Fruit fly (Drosophila melanogaster) whole organism, embryonic: Measurements from ENCODE around the gene CG10226.

Experiments used
- Bgb ChIP-seq: fragments of 200-800 bp; sonication (Bioruptor generic); IDR thresholded peaks from 2 replicates; pipeline ENCODE4 v1.3.6; 2022; ENCODE audit warnings: missing biosample characterization, missing genetic modification characterization; ENCODE audit not compliant: partially characterized antibody
- CG11093 ChIP-seq: fragments of 200-800 bp; sonication (Bioruptor generic); IDR thresholded peaks from 3 replicates; pipeline ENCODE4 v1.3.6; 2022; ENCODE audit warnings: missing biosample characterization, missing genetic modification characterization
- CG30020 ChIP-seq: fragments of 200-800 bp; optimal IDR thresholded peaks from 2 replicates; lab custom pipeline; 2019; ENCODE audit warnings: missing biosample characterization, mild to moderate bottlenecking, missing genetic modification characterization, moderate library complexity
- CG31388 ChIP-seq: fragments of 200-800 bp; sonication (Bioruptor generic); optimal IDR thresholded peaks from 2 replicates; lab custom pipeline; 2016; ENCODE audit warnings: missing biosample characterization, missing genetic modification characterization
- CG33213 ChIP-seq: fragments of 200-800 bp; sonication (Bioruptor generic); optimal IDR thresholded peaks from 3 replicates; lab custom pipeline; 2016; ENCODE audit warnings: missing biosample characterization, missing genetic modification characterization
- CG34376 ChIP-seq: fragments of 200-800 bp; sonication (Bioruptor generic); optimal IDR thresholded peaks from 2 replicates; lab custom pipeline; 2018; ENCODE audit warnings: missing biosample characterization, mild to moderate bottlenecking, missing genetic modification characterization
- CG4328 ChIP-seq: fragments of 200-800 bp; sonication (Bioruptor generic); optimal IDR thresholded peaks from 3 replicates; lab custom pipeline; 2017; ENCODE audit warnings: missing biosample characterization, missing genetic modification reagents, missing genetic modification characterization
- CG4617 ChIP-seq: fragments of 200-800 bp; sonication (Bioruptor generic); optimal IDR thresholded peaks from 3 replicates; lab custom pipeline; 2016; ENCODE audit warnings: missing biosample characterization, missing genetic modification characterization, borderline replicate concordance
- CG4854 ChIP-seq: fragments of 200-800 bp; sonication (Bioruptor generic); optimal IDR thresholded peaks from 2 replicates; lab custom pipeline; 2016; ENCODE audit warnings: missing biosample characterization, missing genetic modification characterization, inconsistent platforms
- CG5180 ChIP-seq: fragments of 200-800 bp; sonication (Bioruptor generic); optimal IDR thresholded peaks from 3 replicates; lab custom pipeline; 2017; ENCODE audit warnings: missing biosample characterization, missing genetic modification characterization, mild to moderate bottlenecking, moderate library complexity, missing genetic modification reagents
- CG7928 ChIP-seq: fragments of 200-800 bp; sonication (Bioruptor generic); optimal IDR thresholded peaks from 2 replicates; lab custom pipeline; 2017; ENCODE audit warnings: missing biosample characterization, mild to moderate bottlenecking, missing genetic modification characterization
- CG7963 ChIP-seq: fragments of 200-800 bp; sonication (Bioruptor generic); IDR thresholded peaks from 3 replicates; pipeline ENCODE4 v1.3.6; 2022; ENCODE audit warnings: missing biosample characterization, missing genetic modification characterization; ENCODE audit not compliant: partially characterized antibody
- CG8478 ChIP-seq: fragments of >200 bp; optimal IDR thresholded peaks from 2 replicates; lab custom pipeline; 2018
- Dp ChIP-seq: fragments of 200-800 bp; sonication (Bioruptor generic); optimal IDR thresholded peaks from 2 replicates; lab custom pipeline; 2018; ENCODE audit warnings: missing biosample characterization, mild to moderate bottlenecking, missing genetic modification characterization, moderate library complexity
- Drgx ChIP-seq: fragments of 200-800 bp; sonication (Bioruptor generic); IDR thresholded peaks from 2 replicates; pipeline ENCODE4 v1.3.6; 2022; ENCODE audit warnings: missing biosample characterization, missing genetic modification characterization
- HLH4C ChIP-seq: fragments of 200-800 bp; sonication (Bioruptor generic); IDR thresholded peaks from 3 replicates; pipeline ENCODE4 v1.3.6; 2022; ENCODE audit warnings: missing biosample characterization, missing genetic modification characterization; ENCODE audit not compliant: partially characterized antibody
- Hey ChIP-seq: fragments of 200-800 bp; sonication (Bioruptor generic); optimal IDR thresholded peaks from 3 replicates; lab custom pipeline; 2018; ENCODE audit warnings: missing biosample characterization, mild to moderate bottlenecking, missing genetic modification characterization
- Opbp ChIP-seq: fragments of 200-800 bp; sonication (Bioruptor generic); IDR thresholded peaks from 3 replicates; pipeline ENCODE4 v1.3.6; 2022; ENCODE audit warnings: missing biosample characterization, missing genetic modification characterization; ENCODE audit not compliant: partially characterized antibody
- Pdp1 ChIP-seq, 2 experiments: fragments of 200-800 bp; sonication (Bioruptor generic); optimal IDR thresholded peaks; 3 replicates each; lab custom pipeline; 2016; ENCODE audit warnings: missing biosample characterization in 2 of 2, missing genetic modification characterization in 2 of 2, mild to moderate bottlenecking in 1 of 2, moderate library complexity in 1 of 2
- Six4 ChIP-seq: fragments of 200-800 bp; sonication (Bioruptor generic); optimal IDR thresholded peaks from 2 replicates; lab custom pipeline; 2016; ENCODE audit warnings: missing biosample characterization, missing genetic modification characterization
- Ssrp ChIP-seq: fragments of 200-800 bp; sonication (Bioruptor generic); optimal IDR thresholded peaks from 2 replicates; lab custom pipeline; 2018; ENCODE audit warnings: missing biosample characterization, mild to moderate bottlenecking, missing genetic modification characterization, moderate library complexity
- cad ChIP-seq: fragments of >200 bp; optimal IDR thresholded peaks from 2 replicates; lab custom pipeline; 2017; ENCODE audit warnings: missing biosample characterization, missing genetic modification characterization
- ci ChIP-seq: fragments of 200-800 bp; sonication (Bioruptor generic); IDR thresholded peaks from 3 replicates; pipeline ENCODE4 v1.3.6; 2022; ENCODE audit warnings: missing biosample characterization, missing genetic modification characterization
- cwo ChIP-seq: fragments of 200-800 bp; sonication (Bioruptor generic); optimal IDR thresholded peaks from 3 replicates; lab custom pipeline; 2017; ENCODE audit warnings: missing biosample characterization, missing genetic modification characterization, mild to moderate bottlenecking, moderate library complexity, missing genetic modification reagents
- her ChIP-seq: fragments of 200-800 bp; sonication (Bioruptor generic); optimal IDR thresholded peaks from 2 replicates; lab custom pipeline; 2016; ENCODE audit warnings: missing biosample characterization, missing genetic modification characterization
- ind ChIP-seq: fragments of 200-800 bp; sonication (Bioruptor generic); optimal IDR thresholded peaks from 3 replicates; lab custom pipeline; 2016; ENCODE audit warnings: missing biosample characterization, missing genetic modification characterization
- lov ChIP-seq, 2 experiments: fragments of 200-800 bp in 1 of 2; fragments of >200 bp in 1 of 2; sonication (Bioruptor generic) in 1 of 2; IDR thresholded peaks in 1 of 2; optimal IDR thresholded peaks in 1 of 2; 2 replicates in 1 of 2; 3 replicates in 1 of 2; pipeline versions ENCODE4 v1.3.6 to Lab custom; 2017 to 2022; ENCODE audit warnings: missing biosample characterization in 1 of 2, missing genetic modification characterization in 1 of 2
- pan ChIP-seq, 4 experiments: fragments of >200 bp in 3 of 4; fragments of 200-800 bp in 1 of 4; sonication (Bioruptor generic) in 1 of 4; optimal IDR thresholded peaks in 3 of 4; IDR thresholded peaks in 1 of 4; 2 replicates each; pipeline versions ENCODE4 v1.3.6 to Lab custom; 2017 to 2022; ENCODE audit warnings: missing biosample characterization in 2 of 4, missing genetic modification characterization in 2 of 4, mixed read lengths in 1 of 4
- phol ChIP-seq: fragments of 200-800 bp; sonication (Bioruptor generic); optimal IDR thresholded peaks from 3 replicates; lab custom pipeline; 2018; ENCODE audit warnings: missing biosample characterization, mild to moderate bottlenecking, missing genetic modification characterization, moderate library complexity
- psq ChIP-seq: fragments of 200-800 bp; sonication (Bioruptor generic); optimal IDR thresholded peaks from 2 replicates; lab custom pipeline; 2017; ENCODE audit warnings: missing biosample characterization, missing genetic modification characterization
- row ChIP-seq: fragments of 200-800 bp; sonication (Bioruptor generic); IDR thresholded peaks from 3 replicates; pipeline ENCODE4 v1.3.6; 2022; ENCODE audit warnings: missing biosample characterization, missing genetic modification characterization
- so ChIP-seq: fragments of 200-800 bp; sonication (Bioruptor generic); IDR thresholded peaks from 3 replicates; pipeline ENCODE4 v1.3.6; 2022; ENCODE audit warnings: missing biosample characterization, missing genetic modification characterization
- usp ChIP-seq: fragments of >200 bp; optimal IDR thresholded peaks from 2 replicates; lab custom pipeline; 2017; ENCODE audit warnings: missing biosample characterization, missing genetic modification characterization
- yki ChIP-seq: fragments of >200 bp; optimal IDR thresholded peaks from 3 replicates; lab custom pipeline; 2018

CG10226 gene

DNA sequence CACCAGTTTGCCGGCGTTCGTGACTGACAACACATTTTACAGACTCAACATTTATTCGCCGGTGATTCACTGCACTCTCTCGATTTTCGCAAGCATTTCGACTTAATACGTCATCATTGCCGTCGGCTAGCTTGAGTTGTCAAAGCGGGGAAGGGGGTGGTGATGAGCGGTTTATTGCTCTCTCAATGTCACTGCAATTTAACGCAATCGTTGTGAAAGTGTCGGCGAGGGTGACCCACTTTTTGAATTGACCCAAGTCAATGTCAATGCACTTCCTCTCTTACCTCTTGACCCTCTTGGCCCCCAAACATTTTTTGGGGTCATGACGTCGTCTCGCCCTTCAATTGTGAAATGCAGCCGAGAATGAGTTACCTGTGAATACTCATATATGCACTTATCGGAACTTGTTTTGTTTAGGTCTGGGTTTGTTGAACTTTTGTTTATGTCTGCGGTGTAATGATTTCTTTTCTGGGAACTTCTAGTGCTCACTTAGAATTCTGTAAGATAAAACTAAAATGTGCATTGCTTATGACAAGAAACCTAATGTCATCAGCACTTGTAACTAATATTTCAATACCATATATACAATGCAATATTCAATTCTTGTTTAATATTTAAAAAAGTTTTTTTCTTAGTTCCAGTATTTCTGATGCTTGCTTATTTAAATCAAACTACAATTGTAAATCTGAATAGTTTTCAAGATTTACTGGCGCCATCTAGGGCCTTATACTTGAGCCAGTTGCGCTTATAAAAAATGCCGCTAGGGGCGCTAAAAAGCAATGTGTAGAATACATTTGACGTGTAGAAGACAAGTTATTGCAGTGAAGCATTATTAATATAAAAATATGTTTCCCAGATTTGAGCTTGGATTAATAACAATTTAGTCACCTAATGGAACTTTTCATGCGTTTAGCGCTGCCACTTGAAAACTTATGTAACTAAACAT, 24.3 kb upstream of the CG10226 start (continued):
- TF ChIP-seq CG31388 (no peak), cwo (GFP tag; lab: Kevin White, UChicago) (no peak), CG4328 (GFP tag; lab: Kevin White, UChicago) (no peak), CG5180 (GFP tag; lab: Kevin White, UChicago) (no peak), Hey (tag; lab: Kevin White, UChicago) (no peak), Pdp1 (GFP tag; optimal IDR thresholded peaks at IDR 0.05; lab: Kevin White, UChicago) (peak; percentile 43 to 70), lov (optimal IDR thresholded peaks at IDR 0.05; lab: Kevin White, UChicago) (no peak), lov (GFP tag; IDR thresholded peaks at IDR 0.05; lab: Robert Waterston, UW) (no peak), CG7928 (GFP tag; lab: Kevin White, UChicago) (no peak), CG34376 (GFP tag; lab: Kevin White, UChicago) (no peak)
- TF ChIP-seq, all 482 proteins: peak for 199

DNA sequence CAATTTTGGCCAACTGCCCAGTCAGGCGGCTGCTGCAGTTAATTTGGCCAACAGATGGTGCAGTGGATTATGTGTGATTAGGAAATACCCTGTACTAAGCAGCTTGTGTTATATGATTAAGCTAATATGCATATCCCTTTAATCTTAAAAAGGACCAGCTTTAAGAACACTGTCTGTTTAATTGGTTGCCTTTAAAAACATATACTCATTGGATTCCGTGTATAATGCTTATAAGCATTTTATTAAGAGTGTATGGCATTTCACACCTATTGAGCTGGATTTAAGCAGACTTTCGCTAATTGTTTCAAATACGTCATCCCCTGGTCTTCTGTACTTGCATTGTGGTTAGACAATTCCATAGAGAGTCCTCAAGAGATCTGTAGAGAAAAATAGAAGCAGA, 23.6 kb upstream of the CG10226 start:
- no peak for TF ChIP-seq CG30020 (tag; lab: Kevin White, UChicago)
- no peak for TF ChIP-seq cad
- 0 out of 3 replicates have a peak, but pooled peaks have one; percentile 29 for TF ChIP-seq CG7963
- no peak for TF ChIP-seq CG4328 (GFP tag; lab: Kevin White, UChicago)
- TF ChIP-seq CG4854 (GFP tag; lab: Kevin White, UChicago): no peak
- TF ChIP-seq CG8478 (lab: Kevin White, UChicago): no peak
- no peak for TF ChIP-seq CG33213 (GFP tag; lab: Kevin White, UChicago)
- no peak for TF ChIP-seq Opbp
- TF ChIP-seq ci: 0 out of 3 replicates have a peak, but pooled peaks have one; percentile 8
- TF ChIP-seq Drgx (GFP tag; lab: Robert Waterston, UW): 0 out of 2 replicates have a peak, but pooled peaks have one; percentile 37
- TF ChIP-seq so (GFP tag; lab: Robert Waterston, UW): no peak
- no peak for TF ChIP-seq psq (GFP tag; lab: Kevin White, UChicago)
- TF ChIP-seq her (GFP tag; lab: Kevin White, UChicago): no peak
- no peak for TF ChIP-seq Bgb (GFP tag; lab: Robert Waterston, UW)
- no peak for TF ChIP-seq pan (optimal IDR thresholded peaks at IDR 0.05; lab: Kevin White, UChicago)
- no peak for TF ChIP-seq pan (GFP tag; optimal IDR thresholded peaks at IDR 0.05 in 1 of 2, IDR thresholded peaks at IDR 0.05 in 1 of 2)
- TF ChIP-seq yki (lab: Kevin White, UChicago): no peak
- no peak for TF ChIP-seq CG11093 (GFP tag; lab: Robert Waterston, UW)
- TF ChIP-seq Six4 (GFP tag; lab: Kevin White, UChicago): no peak
- TF ChIP-seq ind (GFP tag; lab: Kevin White, UChicago): no peak
- TF ChIP-seq row: no peak
- no peak for TF ChIP-seq Dp (GFP tag; lab: Kevin White, UChicago)
- no peak for TF ChIP-seq Ssrp (tag; lab: Kevin White, UChicago)
- TF ChIP-seq CG4617 (GFP tag; lab: Kevin White, UChicago): no peak
- no peak for TF ChIP-seq HLH4C (GFP tag; lab: Robert Waterston, UW)
- TF ChIP-seq usp (GFP tag; lab: Kevin White, UChicago): no peak
- TF ChIP-seq phol (tag; lab: Kevin White, UChicago): no peak
